Fruit fly (Drosophila melanogaster) Kc167 (cell line): Measurements from ENCODE around the gene CG17344.

Experiments
- Myc ChIP-seq: fragments of >200 bp; optimal IDR thresholded peaks from 2 replicates; lab custom pipeline; 2017; ENCODE audit warnings: missing external identifiers
- Sin3A ChIP-seq: fragments of >200 bp; optimal IDR thresholded peaks from 2 replicates; lab custom pipeline; 2018; ENCODE audit warnings: missing external identifiers
- insv ChIP-seq: fragments of >200 bp; optimal IDR thresholded peaks from 3 replicates; lab custom pipeline; 2018; ENCODE audit warnings: missing external identifiers
- psq ChIP-seq: fragments of >200 bp; optimal IDR thresholded peaks from 2 replicates; lab custom pipeline; 2017; ENCODE audit warnings: missing external identifiers
- ttk ChIP-seq: sonication (Bioruptor generic); optimal IDR thresholded peaks from 2 replicates; lab custom pipeline; 2017; ENCODE audit warnings: missing external identifiers

DNA sequence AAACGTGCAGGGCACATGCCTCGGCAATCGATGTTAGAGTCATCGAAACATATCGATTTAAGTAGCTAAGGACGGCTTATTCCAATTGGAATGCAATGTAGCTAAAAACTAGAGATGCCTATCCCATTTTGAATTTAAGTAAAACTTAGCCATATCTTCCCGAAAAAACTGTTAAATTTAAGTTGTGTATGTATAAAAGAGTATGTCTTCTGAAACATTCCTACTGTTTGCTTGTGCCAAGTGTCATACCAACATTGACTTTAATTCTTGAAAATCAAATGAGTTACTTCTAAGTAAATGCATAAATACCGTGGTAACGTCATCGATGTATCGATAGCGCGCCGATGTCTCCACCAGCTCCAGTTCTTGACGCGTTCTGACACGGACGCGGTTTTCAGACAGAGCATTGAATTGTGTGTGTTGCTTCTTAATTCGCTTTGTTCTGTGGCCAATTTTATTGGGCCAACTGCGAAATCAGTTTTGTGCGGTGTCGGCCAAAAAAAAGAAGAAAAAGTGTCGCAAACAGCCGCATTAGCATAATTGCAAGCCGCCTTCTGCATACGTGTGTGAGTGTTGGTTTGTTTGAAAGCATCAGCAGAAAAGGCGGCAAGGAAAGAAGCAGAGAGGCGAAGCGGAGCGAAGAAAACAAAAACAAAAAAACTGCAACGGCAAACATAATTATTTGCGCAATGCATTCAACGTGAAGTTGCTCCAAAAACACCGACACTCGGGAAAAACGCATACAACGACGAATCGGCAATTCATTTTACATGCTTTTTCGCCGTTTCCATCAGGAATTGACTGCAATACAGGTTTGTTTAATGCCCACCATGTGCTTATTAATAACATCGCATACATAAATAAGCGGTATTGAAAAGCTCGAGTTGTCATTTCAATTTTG lies 31.9 kb downstream of the CG17344 start, which contains the start of gene brat:
- TF ChIP-seq psq (lab: Kevin White, UChicago), result no peak
- no peak for TF ChIP-seq Sin3A
- TF ChIP-seq ttk (lab: Kevin White, UChicago), result no peak
- TF ChIP-seq insv (lab: Kevin White, UChicago), result no peak
- no peak for TF ChIP-seq Myc
